Worm (Caenorhabditis elegans): ENCODE data around the gene twk-8.

The twk-8 gene

ce11 chrIV:9090538-9091195, 8.5 kb downstream of the twk-8 start:
- TF ChIP-seq ztf-29 (GFP tag; IDR thresholded peaks at IDR 0.05) (no peak), ref-1 (GFP tag; conservative IDR thresholded peaks at IDR 0.05) (no peak), T22C8.4 (GFP tag; IDR thresholded peaks at IDR 0.05) (no peak), klf-2 (GFP tag; conservative IDR thresholded peaks at IDR 0.05) (no peak), tab-1 (GFP tag; IDR thresholded peaks at IDR 0.05) (no peak), flt-1 (GFP tag; IDR thresholded peaks at IDR 0.05) (no peak), med-1 (GFP tag; optimal IDR thresholded peaks at IDR 0.05; ENCODE audit: insufficient read depth) (no peak), ztf-23 (GFP tag; IDR thresholded peaks at IDR 0.05) (no peak), cog-1 (tag; optimal IDR thresholded peaks at IDR 0.05) (no peak)

ce11 chrIV:9092011-9092410, 9.9 kb downstream of the twk-8 start:
- TF ChIP-seq T22C8.4 (GFP tag; IDR thresholded peaks at IDR 0.05) (no peak), ref-1 (GFP tag; conservative IDR thresholded peaks at IDR 0.05) (no peak), cog-1 (tag; optimal IDR thresholded peaks at IDR 0.05) (no peak), ztf-29 (GFP tag; IDR thresholded peaks at IDR 0.05) (no peak), tab-1 (GFP tag; IDR thresholded peaks at IDR 0.05) (no peak), med-1 (GFP tag; optimal IDR thresholded peaks at IDR 0.05; ENCODE audit: insufficient read depth) (no peak), ztf-23 (GFP tag; IDR thresholded peaks at IDR 0.05) (no peak), klf-2 (GFP tag; conservative IDR thresholded peaks at IDR 0.05) (no peak), flt-1 (GFP tag; IDR thresholded peaks at IDR 0.05) (no peak)

ce11 chrIV:9093932-9094331, 11.8 kb downstream of the twk-8 start, which contains the start of gene lpl-1:
TSS of gene lpl-1 (minus strand) at chrIV:9094032.
- no peak for TF ChIP-seq cog-1 (tag; optimal IDR thresholded peaks at IDR 0.05)
- TF ChIP-seq T22C8.4 (GFP tag; IDR thresholded peaks at IDR 0.05): no peak
- no peak for TF ChIP-seq klf-2 (GFP tag; conservative IDR thresholded peaks at IDR 0.05)
- no peak for TF ChIP-seq tab-1 (GFP tag; IDR thresholded peaks at IDR 0.05)
- no peak for TF ChIP-seq ztf-23 (GFP tag; IDR thresholded peaks at IDR 0.05)
- TF ChIP-seq med-1 (GFP tag; optimal IDR thresholded peaks at IDR 0.05; ENCODE audit: insufficient read depth): no peak
- TF ChIP-seq ztf-29 (GFP tag; IDR thresholded peaks at IDR 0.05): no peak

- TF ChIP-seq flt-1 (GFP tag; IDR thresholded peaks at IDR 0.05) (no peak), tab-1 (GFP tag; IDR thresholded peaks at IDR 0.05) (no peak), klf-2 (GFP tag; conservative IDR thresholded peaks at IDR 0.05) (no peak), cog-1 (tag; optimal IDR thresholded peaks at IDR 0.05) (no peak), ztf-29 (GFP tag; IDR thresholded peaks at IDR 0.05) (no peak), ref-1 (GFP tag; conservative IDR thresholded peaks at IDR 0.05) (no peak), med-1 (GFP tag; optimal IDR thresholded peaks at IDR 0.05; ENCODE audit: insufficient read depth) (no peak), ztf-23 (GFP tag; IDR thresholded peaks at IDR 0.05) (no peak), T22C8.4 (GFP tag; IDR thresholded peaks at IDR 0.05) (no peak)
Observed at ce11 chrIV:9094356-9094755, 12.2 kb downstream of the twk-8 start, which contains the start of gene mrpl-42. TSS of gene mrpl-42 (minus strand) at chrIV:9094456.

- TF ChIP-seq cog-1 (tag; optimal IDR thresholded peaks at IDR 0.05): no peak
- TF ChIP-seq ref-1 (GFP tag; conservative IDR thresholded peaks at IDR 0.05): no peak
- TF ChIP-seq T22C8.4 (GFP tag; IDR thresholded peaks at IDR 0.05): no peak
- no peak for TF ChIP-seq ztf-23 (GFP tag; IDR thresholded peaks at IDR 0.05)
Observed at ce11 chrIV:9095553-9095952, 13.4 kb downstream of the twk-8 start, which contains the start of gene icln-1. TSS of gene icln-1 (minus strand) at chrIV:9095653.

DNA sequence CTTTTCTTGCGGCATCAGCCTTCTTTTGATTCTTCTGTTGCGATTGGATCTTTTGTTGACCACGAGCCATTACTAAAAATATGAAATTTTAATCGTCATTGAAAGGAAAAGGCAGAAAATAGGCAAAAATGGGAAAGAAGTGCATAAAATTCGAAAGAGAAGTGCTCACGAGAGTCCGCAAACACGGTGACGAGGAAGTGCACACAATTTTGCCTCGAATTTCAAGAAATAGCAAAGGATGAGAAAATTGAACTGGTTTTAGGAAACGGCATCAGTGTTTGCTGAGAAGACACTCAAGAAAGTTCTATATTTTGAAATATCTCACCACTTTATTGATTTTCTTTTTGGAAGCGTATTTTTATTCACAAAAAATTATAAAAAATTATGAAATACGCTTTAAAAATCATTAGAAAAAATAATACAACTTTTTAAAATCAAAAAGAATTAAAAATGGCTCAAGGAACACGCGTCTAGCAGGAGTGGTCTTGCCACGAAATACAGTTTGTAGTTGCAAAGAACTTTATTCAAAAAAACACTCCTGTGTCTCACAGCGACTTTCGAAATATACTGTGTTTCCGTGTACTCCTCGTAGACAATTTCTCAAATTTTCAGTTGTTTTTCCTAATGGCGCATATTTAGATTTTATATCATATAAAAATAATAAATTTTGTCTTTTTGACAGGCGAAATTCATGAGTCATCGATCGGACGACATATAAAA, 14.2 kb downstream of the twk-8 start, which contains the start of the genes znf-706 and cpna-3:
znf-706 (minus strand) TSS at position 72 of the 720 bp plus-strand sequence.
cpna-3 (plus strand) TSS at position 683 of the 720 bp plus-strand sequence.
- TF ChIP-seq ztf-29 (GFP tag; IDR thresholded peaks at IDR 0.05): no peak
- TF ChIP-seq ref-1 (GFP tag; conservative IDR thresholded peaks at IDR 0.05): no peak
- no peak for TF ChIP-seq cog-1 (tag; optimal IDR thresholded peaks at IDR 0.05)
- no peak for TF ChIP-seq T22C8.4 (GFP tag; IDR thresholded peaks at IDR 0.05)
- no peak for TF ChIP-seq tab-1 (GFP tag; IDR thresholded peaks at IDR 0.05)
- no peak for TF ChIP-seq flt-1 (GFP tag; IDR thresholded peaks at IDR 0.05)

DNA sequence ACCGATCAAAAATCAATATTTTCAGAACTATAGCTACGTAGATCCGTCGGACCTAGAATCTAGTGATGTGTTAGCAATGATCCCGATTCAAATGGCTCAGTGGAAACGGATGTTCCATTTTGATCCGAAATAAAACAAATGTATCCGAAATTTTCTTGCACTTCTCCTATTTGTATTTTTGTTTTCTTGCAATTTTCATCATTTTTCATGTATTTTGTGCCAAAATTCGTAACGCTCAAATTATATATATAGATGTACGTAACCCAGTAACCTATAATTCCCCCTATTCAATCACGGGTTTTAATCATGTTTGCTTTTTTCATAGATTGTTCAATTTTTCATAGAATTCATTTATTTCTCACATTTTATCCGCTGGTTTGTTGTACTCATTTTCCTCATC, 16.8 kb downstream of the twk-8 start, which contains the start of gene gldi-10:
gldi-10 (plus strand) TSS at position 301 of the 400 bp plus-strand sequence.
- no peak for TF ChIP-seq klf-2 (GFP tag; conservative IDR thresholded peaks at IDR 0.05)
- no peak for TF ChIP-seq cog-1 (tag; optimal IDR thresholded peaks at IDR 0.05)
- TF ChIP-seq ztf-23 (GFP tag; IDR thresholded peaks at IDR 0.05): no peak
- no peak for TF ChIP-seq T22C8.4 (GFP tag; IDR thresholded peaks at IDR 0.05)
- TF ChIP-seq tab-1 (GFP tag; IDR thresholded peaks at IDR 0.05): no peak
- TF ChIP-seq ztf-29 (GFP tag; IDR thresholded peaks at IDR 0.05): no peak
- no peak for TF ChIP-seq flt-1 (GFP tag; IDR thresholded peaks at IDR 0.05)
- no peak for TF ChIP-seq med-1 (GFP tag; optimal IDR thresholded peaks at IDR 0.05; ENCODE audit: insufficient read depth)
- TF ChIP-seq ref-1 (GFP tag; conservative IDR thresholded peaks at IDR 0.05): no peak

- TF ChIP-seq med-1 (GFP tag; optimal IDR thresholded peaks at IDR 0.05; ENCODE audit: insufficient read depth) (no peak), ztf-29 (GFP tag; IDR thresholded peaks at IDR 0.05) (no peak), flt-1 (GFP tag; IDR thresholded peaks at IDR 0.05) (no peak), ref-1 (GFP tag; conservative IDR thresholded peaks at IDR 0.05) (no peak)
Observed at ce11 chrIV:9100835-9101234, 18.7 kb downstream of the twk-8 start.

DNA sequence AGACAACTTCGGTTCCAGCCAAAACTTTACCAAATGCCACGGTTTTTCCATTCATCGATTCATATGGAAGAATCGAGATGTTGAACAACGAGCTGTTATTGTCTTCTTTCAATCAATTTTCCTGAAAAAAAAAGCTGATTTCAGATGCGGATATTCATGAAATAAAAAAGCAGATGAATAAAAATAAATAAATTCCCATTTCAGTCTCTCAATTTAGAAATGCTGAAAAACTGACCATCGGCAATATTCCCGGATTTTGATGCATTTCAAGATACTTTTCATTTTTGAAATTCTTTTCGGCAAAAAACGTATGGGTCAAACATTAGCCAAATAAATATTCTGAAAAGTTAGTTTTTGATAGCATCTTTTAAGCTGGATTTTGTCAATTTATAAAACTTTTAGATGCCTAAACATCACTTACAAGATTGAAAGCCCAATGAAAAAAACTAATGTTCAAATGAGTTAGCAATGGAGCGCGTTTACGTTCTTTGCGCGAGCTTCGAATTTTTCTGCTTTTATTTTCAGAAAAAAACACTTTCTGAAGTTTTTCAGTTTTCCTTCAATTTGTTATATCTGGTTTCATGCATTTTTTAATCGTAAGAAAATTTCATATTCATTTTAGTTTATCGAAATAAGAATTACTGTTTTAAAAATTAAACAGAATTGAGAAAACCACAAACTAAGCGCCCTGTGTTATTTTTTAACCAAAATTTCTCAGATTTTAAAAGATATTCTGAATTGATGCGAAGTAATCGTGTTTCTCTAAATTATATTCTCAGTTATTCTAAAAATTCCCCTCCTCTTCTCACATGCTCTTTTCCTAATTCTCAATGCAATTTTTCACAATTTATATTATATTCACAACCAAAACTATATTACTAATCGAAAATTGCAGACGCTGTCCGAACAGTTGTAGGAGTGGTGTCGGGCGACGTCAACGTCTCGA, 22.2 kb downstream of the twk-8 start, which contains the start of the genes C01F6.14 and fem-3:
C01F6.14 (minus strand) TSS at position 51 of the 946 bp plus-strand sequence.
fem-3 (plus strand) TSS at position 896 of the 946 bp plus-strand sequence.
- TF ChIP-seq med-1 (GFP tag; optimal IDR thresholded peaks at IDR 0.05; ENCODE audit: insufficient read depth) (no peak), tab-1 (GFP tag; IDR thresholded peaks at IDR 0.05) (no peak), cog-1 (tag; optimal IDR thresholded peaks at IDR 0.05) (no peak), ztf-29 (GFP tag; IDR thresholded peaks at IDR 0.05) (no peak), klf-2 (GFP tag; conservative IDR thresholded peaks at IDR 0.05) (no peak), ref-1 (GFP tag; conservative IDR thresholded peaks at IDR 0.05) (no peak), flt-1 (GFP tag; IDR thresholded peaks at IDR 0.05) (no peak), ztf-23 (GFP tag; IDR thresholded peaks at IDR 0.05) (no peak), T22C8.4 (GFP tag; IDR thresholded peaks at IDR 0.05) (no peak)

Measured in whole organism, midembryonic.